Worm (Caenorhabditis elegans) whole organism, early embryonic: ENCODE data around the gene rde-12.

ENCODE experiments used
- ama-1 ChIP-seq: fragments of 150-350 bp; optimal IDR thresholded peaks from 2 replicates; lab custom pipeline; 2014
- ceh-13 ChIP-seq: fragments of 200-800 bp; sonication (Bioruptor generic); optimal IDR thresholded peaks from 2 replicates; lab custom pipeline; 2018; ENCODE audit warnings: mild to moderate bottlenecking, missing genetic modification characterization, missing compliant biosample characterization
- ceh-36 ChIP-seq: sonication (generic microtip); optimal IDR thresholded peaks from 2 replicates; lab custom pipeline; 2016; ENCODE audit warnings: missing genetic modification characterization, inconsistent platforms, missing compliant biosample characterization
- ets-7 ChIP-seq: sonication (generic microtip); optimal IDR thresholded peaks from 2 replicates; lab custom pipeline; 2016; ENCODE audit warnings: missing genotype, missing genetic modification characterization, missing compliant biosample characterization
- flt-1 ChIP-seq: fragments of 200-800 bp; sonication (Bioruptor generic); IDR thresholded peaks from 2 replicates; pipeline ENCODE4 v1.3.6; 2022; ENCODE audit warnings: missing genetic modification characterization, missing compliant biosample characterization
- hmbx-1 ChIP-seq: sonication (generic microtip); optimal IDR thresholded peaks from 2 replicates; lab custom pipeline; 2016; ENCODE audit warnings: mild to moderate bottlenecking, missing genetic modification characterization, missing compliant biosample characterization
- hmg-4 ChIP-seq: fragments of 200-800 bp; sonication (Bioruptor generic); optimal IDR thresholded peaks from 2 replicates; lab custom pipeline; 2018; ENCODE audit warnings: mild to moderate bottlenecking, missing genetic modification characterization, missing compliant biosample characterization
- tbx-11 ChIP-seq: fragments of 200-800 bp; sonication (Bioruptor generic); IDR thresholded peaks from 2 replicates; pipeline ENCODE4 v1.3.6; 2022; ENCODE audit warnings: missing genetic modification characterization, missing compliant biosample characterization
- tbx-37 ChIP-seq: fragments of 200-800 bp; sonication (Bioruptor generic); conservative IDR thresholded peaks from 2 replicates; pipeline ENCODE4 v1.3.6; 2022; ENCODE audit warnings: missing genetic modification reagents, missing genetic modification characterization, missing compliant biosample characterization

DNA sequence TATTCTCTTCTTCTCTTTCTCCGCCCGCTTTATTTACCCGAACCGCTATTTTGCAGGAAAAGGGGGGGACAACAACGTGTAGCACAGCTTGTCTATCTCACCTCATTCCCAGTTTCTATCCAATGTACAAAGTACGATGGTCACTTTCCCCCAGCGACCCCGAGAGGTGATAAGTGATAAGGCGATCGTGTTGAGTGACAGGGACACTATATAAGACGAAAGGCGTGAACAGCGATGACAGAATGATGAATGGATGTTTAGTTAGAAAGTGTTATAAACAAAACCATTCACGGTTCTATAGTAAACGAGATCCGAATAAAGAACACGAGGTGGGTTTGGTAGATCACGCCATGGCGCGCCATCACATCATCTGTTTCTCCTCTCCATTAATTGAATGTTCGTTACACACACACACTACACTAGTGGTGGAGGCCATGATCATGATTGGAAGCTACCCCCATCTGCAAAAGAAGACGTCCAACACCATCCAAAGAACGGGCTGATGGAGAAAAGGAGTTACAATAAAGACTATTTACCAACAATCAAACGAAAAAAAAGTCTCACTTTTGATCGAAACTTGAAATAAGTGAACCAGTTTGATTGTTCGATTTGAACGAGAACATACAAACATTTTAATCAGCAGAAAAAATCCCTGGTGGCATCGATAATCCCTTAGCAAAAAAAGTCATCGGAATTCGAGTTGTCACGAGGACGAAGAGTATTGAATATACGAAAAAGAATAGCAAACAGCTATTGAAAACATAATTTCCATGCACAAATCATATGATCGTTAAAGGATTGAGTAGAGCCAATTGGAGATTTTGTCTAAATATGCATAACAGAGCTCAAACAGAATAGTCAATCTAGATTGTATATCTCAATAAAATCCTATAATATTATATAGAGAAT is 8.6 kb upstream of the rde-12 start:
- TF ChIP-seq hmbx-1 (tag; lab: Kevin White, UChicago) (no peak), tbx-37 (no peak), flt-1 (no peak), ets-7 (tag; lab: Kevin White, UChicago) (no peak), ama-1 (lab: Kevin White, UChicago) (no peak), tbx-11 (GFP tag; lab: Robert Waterston, UW) (no peak), hmg-4 (GFP tag; lab: Kevin White, UChicago) (no peak), ceh-36 (tag; lab: Kevin White, UChicago) (no peak), ceh-13 (GFP tag; lab: Kevin White, UChicago) (no peak)
